Worm (Caenorhabditis elegans): ENCODE data around the gene W07A12.4.

DNA sequence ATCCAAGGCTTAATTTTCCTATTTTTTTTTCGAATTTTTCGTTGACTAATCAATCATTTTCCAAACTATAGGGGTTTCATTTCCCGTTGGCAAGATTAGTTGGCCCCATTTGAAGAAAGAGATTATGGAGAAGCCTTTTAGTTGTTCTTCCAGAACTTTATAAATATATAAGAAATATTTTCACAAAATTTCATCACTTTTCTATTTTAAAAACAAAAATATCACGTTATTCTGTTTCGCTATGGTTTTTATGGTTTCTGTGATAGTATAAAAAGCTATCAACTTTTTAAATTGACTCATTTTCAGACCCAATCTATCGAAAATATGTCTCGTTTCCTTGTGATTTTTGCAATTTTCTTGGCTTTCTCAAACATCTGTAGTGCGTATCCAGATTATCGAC lies 10.2 kb upstream of the W07A12.4 start, which contains the start of gene nlp-78:
- TF ChIP-seq unc-55 (GFP tag; optimal IDR thresholded peaks at IDR 0.05) (no peak), fax-1 (tag; optimal IDR thresholded peaks at IDR 0.05) (no peak), ets-4 (tag; optimal IDR thresholded peaks at IDR 0.05) (no peak), ama-1 (optimal IDR thresholded peaks at IDR 0.05) (no peak), unc-42 (tag; optimal IDR thresholded peaks at IDR 0.05) (no peak), sox-2 (GFP tag; IDR thresholded peaks at IDR 0.05) (no peak), rnt-1 (tag; optimal IDR thresholded peaks at IDR 0.05) (no peak), ceh-45 (GFP tag; IDR thresholded peaks at IDR 0.05) (no peak), nfya-1 (tag; optimal IDR thresholded peaks at IDR 0.05) (no peak)
